Worm (Caenorhabditis elegans) whole organism, mixed stage, embryonic: Measurements from ENCODE around the gene F44G4.3.
A peak's percentile ranks its signal among the peaks of the same experiment; 100 is the strongest.

Experiments used
- M03D4.4 ChIP-seq: sonication (generic microtip); optimal IDR thresholded peaks from 2 replicates; lab custom pipeline; 2017; ENCODE audit warnings: mild to moderate bottlenecking, missing genetic modification characterization, missing compliant biosample characterization
- bed-3 ChIP-seq: fragments of 200-800 bp; sonication (Bioruptor generic); optimal IDR thresholded peaks from 3 replicates; lab custom pipeline; 2018; ENCODE audit warnings: mild to moderate bottlenecking, missing genetic modification characterization, moderate library complexity, missing compliant biosample characterization
- ceh-39 ChIP-seq: fragments of 150-350 bp; optimal IDR thresholded peaks from 2 replicates; lab custom pipeline; 2014; ENCODE audit warnings: missing biosample characterization, missing genetic modification characterization
- ceh-43 ChIP-seq: fragments of 200-800 bp; sonication (Bioruptor generic); optimal IDR thresholded peaks from 2 replicates; lab custom pipeline; 2018; ENCODE audit warnings: mild to moderate bottlenecking, missing genetic modification characterization, moderate library complexity, missing compliant biosample characterization
- ceh-83 ChIP-seq: fragments of 200-800 bp; sonication (Bioruptor generic); optimal IDR thresholded peaks from 2 replicates; lab custom pipeline; 2018; ENCODE audit warnings: mild to moderate bottlenecking, missing genetic modification characterization, missing compliant biosample characterization
- ces-1 ChIP-seq: fragments of 150-350 bp; optimal IDR thresholded peaks from 2 replicates; lab custom pipeline; 2014; ENCODE audit warnings: missing biosample characterization, missing genetic modification reagents, missing genetic modification characterization
- cnd-1 ChIP-seq: fragments of 200-800 bp; sonication (Bioruptor generic); optimal IDR thresholded peaks from 2 replicates; lab custom pipeline; 2018; ENCODE audit warnings: mild to moderate bottlenecking, missing genetic modification characterization, missing compliant biosample characterization
- drap-1 ChIP-seq: fragments of 200-800 bp; sonication (Bioruptor generic); optimal IDR thresholded peaks from 3 replicates; lab custom pipeline; 2018; ENCODE audit warnings: mild to moderate bottlenecking, missing genetic modification characterization, missing compliant biosample characterization
- elt-1 ChIP-seq: sonication (generic microtip); optimal IDR thresholded peaks from 2 replicates; lab custom pipeline; 2017; ENCODE audit warnings: missing genetic modification characterization, mild to moderate bottlenecking, missing compliant biosample characterization, antibody characterized with exemption, moderate library complexity, borderline replicate concordance; ENCODE audit not compliant: insufficient read depth
- flh-1 ChIP-seq: fragments of 200-800 bp; sonication (Bioruptor generic); optimal IDR thresholded peaks from 2 replicates; lab custom pipeline; 2018; ENCODE audit warnings: mild to moderate bottlenecking, missing genetic modification characterization, moderate library complexity, missing compliant biosample characterization
- ham-2 ChIP-seq: fragments of 200-800 bp; sonication (Bioruptor generic); optimal IDR thresholded peaks from 2 replicates; lab custom pipeline; 2018; ENCODE audit warnings: mild to moderate bottlenecking, missing genetic modification characterization, missing compliant biosample characterization
- hlh-1 ChIP-seq: fragments of 150-350 bp; optimal IDR thresholded peaks from 2 replicates; lab custom pipeline; 2014; ENCODE audit warnings: missing biosample characterization, missing genetic modification reagents, missing genetic modification characterization
- lin-13 ChIP-seq: fragments of 150-350 bp; optimal IDR thresholded peaks from 2 replicates; lab custom pipeline; 2014; ENCODE audit warnings: missing biosample characterization, missing genetic modification characterization
- lin-32 ChIP-seq: fragments of 200-800 bp; sonication (Bioruptor generic); optimal IDR thresholded peaks from 2 replicates; lab custom pipeline; 2018; ENCODE audit warnings: mild to moderate bottlenecking, missing genetic modification characterization, missing compliant biosample characterization
- lsy-2 ChIP-seq: fragments of 150-350 bp; optimal IDR thresholded peaks from 2 replicates; lab custom pipeline; 2014; ENCODE audit warnings: missing biosample characterization, missing genetic modification characterization
- mab-5 ChIP-seq: fragments of 150-350 bp; optimal IDR thresholded peaks from 2 replicates; lab custom pipeline; 2014; ENCODE audit warnings: missing biosample characterization, missing genetic modification characterization
- mep-1 ChIP-seq: fragments of 150-350 bp; optimal IDR thresholded peaks from 2 replicates; lab custom pipeline; 2017; ENCODE audit warnings: missing biosample characterization, missing genetic modification reagents, missing genetic modification characterization, inconsistent platforms
- mls-2 ChIP-seq: sonication (generic microtip); optimal IDR thresholded peaks from 2 replicates; lab custom pipeline; 2016; ENCODE audit warnings: mild to moderate bottlenecking, missing genetic modification characterization, moderate library complexity, missing compliant biosample characterization
- nhr-12 ChIP-seq: fragments of 150-350 bp; optimal IDR thresholded peaks from 2 replicates; lab custom pipeline; 2014; ENCODE audit warnings: missing biosample characterization, missing genetic modification characterization
- nhr-2 ChIP-seq: fragments of 150-350 bp; optimal IDR thresholded peaks from 2 replicates; lab custom pipeline; 2014; ENCODE audit warnings: missing biosample characterization, missing genetic modification characterization
- nhr-237 ChIP-seq: fragments of 150-350 bp; optimal IDR thresholded peaks from 2 replicates; lab custom pipeline; 2014; ENCODE audit warnings: missing biosample characterization, missing genetic modification characterization
- nhr-28 ChIP-seq: fragments of 150-350 bp; optimal IDR thresholded peaks from 2 replicates; lab custom pipeline; 2014; ENCODE audit warnings: missing biosample characterization, missing genetic modification characterization
- nhr-76 ChIP-seq: sonication (generic microtip); optimal IDR thresholded peaks from 2 replicates; lab custom pipeline; 2017; ENCODE audit warnings: missing biosample characterization, missing genetic modification characterization
- pha-4 ChIP-seq: fragments of 150-350 bp; optimal IDR thresholded peaks from 2 replicates; lab custom pipeline; 2018; ENCODE audit warnings: missing biosample characterization, missing genetic modification reagents, missing genetic modification characterization
- snpc-4 ChIP-seq: fragments of 150-350 bp; optimal IDR thresholded peaks from 2 replicates; lab custom pipeline; 2014; ENCODE audit warnings: missing biosample characterization, missing genetic modification characterization
- sptf-1 ChIP-seq: sonication (generic microtip); optimal IDR thresholded peaks from 2 replicates; lab custom pipeline; 2017; ENCODE audit warnings: mild to moderate bottlenecking, missing genetic modification characterization, moderate library complexity, missing compliant biosample characterization
- tbx-8 ChIP-seq: fragments of 200-800 bp; sonication (Bioruptor generic); optimal IDR thresholded peaks from 2 replicates; lab custom pipeline; 2018; ENCODE audit warnings: mild to moderate bottlenecking, missing genetic modification characterization, moderate library complexity, missing compliant biosample characterization
- unc-120 ChIP-seq: sonication (generic microtip); optimal IDR thresholded peaks from 2 replicates; lab custom pipeline; 2017; ENCODE audit warnings: missing genetic modification characterization, missing compliant biosample characterization; ENCODE audit not compliant: poor library complexity, severe bottlenecking
- unc-39 ChIP-seq: fragments of 150-350 bp; optimal IDR thresholded peaks from 2 replicates; lab custom pipeline; 2014; ENCODE audit warnings: missing biosample characterization, missing genetic modification characterization
- unc-62 ChIP-seq: fragments of 150-350 bp; optimal IDR thresholded peaks from 2 replicates; lab custom pipeline; 2014; ENCODE audit warnings: missing biosample characterization, missing genetic modification reagents, missing genetic modification characterization
- zip-8 ChIP-seq: fragments of 150-350 bp; optimal IDR thresholded peaks from 2 replicates; lab custom pipeline; 2014; ENCODE audit warnings: missing biosample characterization, missing genetic modification characterization
- ztf-11 ChIP-seq: fragments of 150-350 bp; optimal IDR thresholded peaks from 2 replicates; lab custom pipeline; 2014; ENCODE audit warnings: missing biosample characterization, missing genetic modification characterization

F44G4.3 gene

DNA sequence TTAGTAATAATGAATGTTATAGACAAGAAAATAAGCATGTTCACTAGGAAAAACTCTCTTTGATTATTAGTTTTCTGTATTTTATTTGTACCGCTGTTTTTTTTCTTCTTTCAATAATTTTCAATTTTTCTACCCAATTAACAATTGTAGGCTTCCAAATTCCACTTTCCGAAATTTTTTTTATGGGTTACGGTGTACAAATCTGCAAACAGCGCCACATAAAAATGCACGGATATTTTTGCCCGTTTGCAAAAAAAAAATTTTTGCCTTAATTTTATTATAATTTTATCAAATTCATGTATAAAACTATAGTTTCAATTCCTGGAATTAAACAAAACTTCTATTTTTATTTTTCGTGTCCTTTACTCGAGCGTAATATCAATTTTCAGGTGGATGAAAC is 4.7 kb downstream of the F44G4.3 start, which contains the start of gene ooc-5:
Gene ooc-5, plus strand, starts transcription at position 381 of the 400 bp plus-strand sequence.
- TF ChIP-seq ceh-39 (tag; lab: Kevin White, UChicago), result no peak
- peak; percentile 19 for TF ChIP-seq ces-1 (GFP tag; lab: Kevin White, UChicago)
- TF ChIP-seq elt-1 (tag; lab: Kevin White, UChicago), result no peak
- TF ChIP-seq hlh-1, result no peak
- TF ChIP-seq lsy-2 (tag; lab: Kevin White, UChicago), result peak; percentile 93
- no peak for TF ChIP-seq cnd-1 (tag; lab: Kevin White, UChicago)
- no peak for TF ChIP-seq mab-5

DNA sequence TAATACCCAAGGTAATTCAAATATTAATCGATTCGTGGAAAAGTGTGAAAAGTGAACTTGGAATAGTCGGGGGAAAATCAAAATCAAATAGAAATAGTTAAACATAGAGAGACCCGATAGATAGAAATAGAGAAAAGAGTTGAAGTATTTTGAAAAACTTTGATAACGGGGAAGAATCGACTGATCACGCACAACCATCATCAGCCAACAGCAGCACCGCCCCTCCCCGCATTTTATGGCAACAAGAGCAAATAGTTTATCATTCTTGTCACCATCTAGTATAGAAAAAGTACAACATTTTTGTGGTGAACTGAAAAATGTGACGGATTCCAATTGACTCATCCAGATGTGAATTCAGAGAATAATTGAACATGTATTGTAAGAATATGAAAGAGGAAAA is 5.9 kb downstream of the F44G4.3 start:
- TF ChIP-seq elt-1 (tag; lab: Kevin White, UChicago) (no peak), drap-1 (GFP tag; lab: Kevin White, UChicago) (no peak), mab-5 (no peak)

DNA sequence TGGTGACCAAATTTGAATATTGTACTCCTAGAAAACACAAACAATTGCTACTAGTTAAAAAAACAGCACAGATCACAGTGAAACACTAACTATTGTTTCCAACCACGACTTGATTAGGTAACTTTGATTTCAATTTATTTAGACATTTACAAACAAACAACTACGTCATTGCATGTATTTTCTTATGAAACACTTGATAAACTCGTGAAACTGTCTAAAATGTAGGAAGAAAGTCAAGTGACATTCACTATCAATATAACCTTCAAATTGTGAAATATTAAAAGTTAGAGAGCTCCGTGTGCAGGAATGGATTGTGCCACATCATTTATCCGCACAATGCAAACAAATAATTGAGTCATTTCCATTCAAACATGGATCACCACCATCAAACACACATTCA is 7.2 kb downstream of the F44G4.3 start:
- TF ChIP-seq hlh-1 (no peak), unc-39 (tag; lab: Kevin White, UChicago) (no peak), bed-3 (GFP tag; lab: Kevin White, UChicago) (no peak), ceh-39 (tag; lab: Kevin White, UChicago) (no peak), M03D4.4 (tag; lab: Kevin White, UChicago) (no peak), nhr-28 (tag; lab: Kevin White, UChicago) (no peak), lsy-2 (tag; lab: Kevin White, UChicago) (no peak), lin-32 (GFP tag; lab: Kevin White, UChicago) (no peak), zip-8 (no peak), mab-5 (no peak), nhr-76 (tag; lab: Kevin White, UChicago) (no peak), ces-1 (GFP tag; lab: Kevin White, UChicago) (no peak), nhr-12 (tag; lab: Kevin White, UChicago) (no peak), mls-2 (no peak), sptf-1 (no peak), nhr-2 (tag; lab: Kevin White, UChicago) (no peak), ham-2 (GFP tag; lab: Kevin White, UChicago) (no peak), unc-120 (tag; lab: Kevin White, UChicago) (no peak)

ce11 chrII:8989444-8989843 is 8.0 kb downstream of the F44G4.3 start, which contains the start of gene C18E9.9:
TSS of gene C18E9.9 (minus strand) at chrII:8989544.
- TF ChIP-seq nhr-12 (tag; lab: Kevin White, UChicago) (no peak), ceh-43 (GFP tag; lab: Kevin White, UChicago) (no peak), nhr-237 (no peak)

DNA sequence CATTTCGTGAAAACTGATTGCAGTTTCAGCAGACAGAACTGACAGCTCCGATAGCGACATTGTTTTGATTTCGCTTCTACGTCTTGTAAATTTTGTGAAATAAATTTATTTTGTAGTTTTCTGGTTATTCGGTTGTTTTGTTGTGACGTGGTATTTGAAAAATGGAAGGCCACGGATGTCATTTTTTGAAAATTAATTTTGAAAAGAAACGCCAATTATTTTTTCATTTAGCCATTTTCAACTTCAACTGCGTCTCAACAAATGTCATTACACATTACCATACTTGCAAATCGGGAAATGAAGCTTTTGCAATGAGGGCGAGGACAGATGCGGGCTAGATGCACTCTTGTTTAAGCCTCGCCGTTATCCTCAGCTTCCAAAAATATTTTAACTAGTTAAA is 9.5 kb downstream of the F44G4.3 start, which contains the start of gene C18E9.8:
Gene C18E9.8, minus strand, starts transcription at position 101 of the 400 bp plus-strand sequence.
- TF ChIP-seq ztf-11 (no peak), nhr-76 (tag; lab: Kevin White, UChicago) (no peak), nhr-2 (tag; lab: Kevin White, UChicago) (no peak), tbx-8 (GFP tag; lab: Kevin White, UChicago) (no peak), unc-62 (GFP tag; lab: Kevin White, UChicago) (no peak), drap-1 (GFP tag; lab: Kevin White, UChicago) (no peak), mls-2 (no peak), nhr-12 (tag; lab: Kevin White, UChicago) (no peak), flh-1 (GFP tag; lab: Kevin White, UChicago) (no peak), bed-3 (GFP tag; lab: Kevin White, UChicago) (no peak), zip-8 (no peak), unc-120 (tag; lab: Kevin White, UChicago) (no peak), mab-5 (no peak), sptf-1 (no peak), elt-1 (tag; lab: Kevin White, UChicago) (no peak)

- no peak for TF ChIP-seq lin-13 (tag; lab: Kevin White, UChicago)
- no peak for TF ChIP-seq nhr-237
- no peak for TF ChIP-seq tbx-8 (GFP tag; lab: Kevin White, UChicago)
- no peak for TF ChIP-seq ceh-43 (GFP tag; lab: Kevin White, UChicago)
- no peak for TF ChIP-seq unc-62 (GFP tag; lab: Kevin White, UChicago)
- no peak for TF ChIP-seq mep-1 (tag; lab: Kevin White, UChicago)
- no peak for TF ChIP-seq nhr-28 (tag; lab: Kevin White, UChicago)
- no peak for TF ChIP-seq snpc-4 (tag; lab: Kevin White, UChicago)
- no peak for TF ChIP-seq bed-3 (GFP tag; lab: Kevin White, UChicago)
- no peak for TF ChIP-seq ceh-39 (tag; lab: Kevin White, UChicago)
- no peak for TF ChIP-seq elt-1 (tag; lab: Kevin White, UChicago)
- TF ChIP-seq ceh-83 (GFP tag; lab: Kevin White, UChicago), result no peak
- no peak for TF ChIP-seq lin-32 (GFP tag; lab: Kevin White, UChicago)
- no peak for TF ChIP-seq hlh-1
- TF ChIP-seq unc-120 (tag; lab: Kevin White, UChicago), result no peak
- TF ChIP-seq nhr-76 (tag; lab: Kevin White, UChicago), result no peak
- no peak for TF ChIP-seq sptf-1
- no peak for TF ChIP-seq pha-4
Measured at ce11 chrII:8982683-8983082, 14.8 kb downstream of the F44G4.3 start, which contains the start of gene C18E9.7. TSS of gene C18E9.7 (minus strand) at chrII:8982783.
